Worm (Caenorhabditis elegans): ENCODE measurements around the gene Y43B11AR.3.

Gene Y43B11AR.3

DNA sequence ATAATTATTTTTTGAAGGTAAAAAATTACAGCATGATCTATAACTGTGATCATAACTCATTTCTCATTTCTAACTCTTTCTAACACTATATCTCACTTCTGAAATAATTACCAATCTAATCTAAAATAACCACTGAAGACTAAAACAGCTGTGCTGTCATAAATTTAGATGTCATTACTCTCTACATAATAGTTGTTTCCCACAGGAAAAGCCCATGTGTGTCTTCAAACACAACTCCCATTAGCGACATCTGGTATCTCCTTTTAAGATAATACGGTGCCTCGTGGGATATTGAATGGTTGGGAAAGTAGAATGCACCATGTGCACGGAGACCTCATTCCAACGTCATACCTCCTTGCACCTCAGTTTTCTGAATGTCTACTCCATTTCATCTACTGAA lies 18.5 kb downstream of the Y43B11AR.3 start, which contains the start of gene Y43B11AL.1:
TSS of gene Y43B11AL.1 (plus strand) at position 301 of the 400 bp plus-strand sequence.
- TF ChIP-seq nhr-12 (tag; optimal IDR thresholded peaks at IDR 0.05) (no peak), ama-1 (optimal IDR thresholded peaks at IDR 0.05) (no peak), skn-1 (tag; optimal IDR thresholded peaks at IDR 0.05) (no peak), egl-5 (tag; optimal IDR thresholded peaks at IDR 0.05) (no peak), fkh-2 (tag; optimal IDR thresholded peaks at IDR 0.05) (no peak), sea-2 (GFP tag; optimal IDR thresholded peaks at IDR 0.05) (no peak), hmg-11 (tag; optimal IDR thresholded peaks at IDR 0.05) (no peak), egl-27 (tag; optimal IDR thresholded peaks at IDR 0.05) (no peak), ZK546.5 (tag; optimal IDR thresholded peaks at IDR 0.05) (no peak), nfya-1 (tag; optimal IDR thresholded peaks at IDR 0.05; ENCODE audit: insufficient read depth) (no peak), elt-1 (tag; optimal IDR thresholded peaks at IDR 0.05) (no peak), ceh-9 (tag; optimal IDR thresholded peaks at IDR 0.05) (no peak), nhr-28 (tag; optimal IDR thresholded peaks at IDR 0.05) (no peak), ztf-4 (tag; optimal IDR thresholded peaks at IDR 0.05) (no peak), tbx-2 (tag; optimal IDR thresholded peaks at IDR 0.05) (no peak), nhr-76 (tag; optimal IDR thresholded peaks at IDR 0.05) (no peak), lin-39 (tag; optimal IDR thresholded peaks at IDR 0.05) (no peak)

ce11 chrIV:7062697-7063096 lies 20.8 kb downstream of the Y43B11AR.3 start:
- TF ChIP-seq nhr-12 (tag; optimal IDR thresholded peaks at IDR 0.05) (no peak), fos-1 (tag; optimal IDR thresholded peaks at IDR 0.05) (no peak), ceh-28 (tag; optimal IDR thresholded peaks at IDR 0.05) (no peak), nhr-25 (tag; optimal IDR thresholded peaks at IDR 0.05) (no peak), egl-27 (tag; optimal IDR thresholded peaks at IDR 0.05) (no peak), elt-3 (tag; optimal IDR thresholded peaks at IDR 0.05) (no peak), pha-4 (tag; optimal IDR thresholded peaks at IDR 0.05) (no peak), nhr-76 (tag; optimal IDR thresholded peaks at IDR 0.05) (no peak), jun-1 (tag; optimal IDR thresholded peaks at IDR 0.05) (no peak), unc-39 (tag; optimal IDR thresholded peaks at IDR 0.05) (no peak), skn-1 (tag; optimal IDR thresholded peaks at IDR 0.05) (no peak), ceh-9 (tag; optimal IDR thresholded peaks at IDR 0.05) (no peak), fkh-10 (GFP tag; optimal IDR thresholded peaks at IDR 0.05) (no peak), nhr-28 (tag; optimal IDR thresholded peaks at IDR 0.05) (no peak), ztf-4 (tag; optimal IDR thresholded peaks at IDR 0.05) (no peak), pqm-1 (tag; optimal IDR thresholded peaks at IDR 0.05) (no peak), sea-2 (GFP tag; optimal IDR thresholded peaks at IDR 0.05) (no peak), lin-15B (tag; optimal IDR thresholded peaks at IDR 0.05) (no peak), ztf-11 (tag; optimal IDR thresholded peaks at IDR 0.05) (no peak)

DNA sequence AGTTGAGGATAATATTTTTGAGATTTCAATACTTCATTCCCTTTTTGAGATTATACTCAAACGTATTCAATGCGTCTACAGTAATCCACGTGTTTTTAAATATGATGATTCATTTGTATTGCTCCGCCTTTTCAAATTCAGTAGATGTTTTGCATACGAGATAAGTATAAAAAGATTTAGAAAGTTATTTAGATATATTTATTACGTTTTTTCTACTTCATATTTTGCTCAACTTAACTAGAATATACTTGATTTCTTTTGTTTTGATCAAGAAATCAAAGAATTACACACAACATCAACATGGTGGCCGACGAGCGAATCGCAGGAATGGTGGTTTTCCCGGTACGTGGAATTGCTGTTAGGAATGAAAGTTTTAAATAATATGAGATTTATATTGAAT lies 25.8 kb downstream of the Y43B11AR.3 start, which contains the start of gene srx-50:
TSS of gene srx-50 (plus strand) at position 301 of the 400 bp plus-strand sequence.
- TF ChIP-seq eor-1 (tag; optimal IDR thresholded peaks at IDR 0.05) (no peak), zag-1 (tag; optimal IDR thresholded peaks at IDR 0.05) (no peak), fkh-10 (GFP tag; optimal IDR thresholded peaks at IDR 0.05) (peak; percentile 18), mdl-1 (tag; optimal IDR thresholded peaks at IDR 0.05) (no peak)

ce11 chrIV:7052135-7052534 lies 31.4 kb downstream of the Y43B11AR.3 start:
- TF ChIP-seq ZK546.5 (tag; optimal IDR thresholded peaks at IDR 0.05) (no peak), ama-1 (optimal IDR thresholded peaks at IDR 0.05) (peak; percentile 76), nhr-12 (tag; optimal IDR thresholded peaks at IDR 0.05) (no peak)

DNA sequence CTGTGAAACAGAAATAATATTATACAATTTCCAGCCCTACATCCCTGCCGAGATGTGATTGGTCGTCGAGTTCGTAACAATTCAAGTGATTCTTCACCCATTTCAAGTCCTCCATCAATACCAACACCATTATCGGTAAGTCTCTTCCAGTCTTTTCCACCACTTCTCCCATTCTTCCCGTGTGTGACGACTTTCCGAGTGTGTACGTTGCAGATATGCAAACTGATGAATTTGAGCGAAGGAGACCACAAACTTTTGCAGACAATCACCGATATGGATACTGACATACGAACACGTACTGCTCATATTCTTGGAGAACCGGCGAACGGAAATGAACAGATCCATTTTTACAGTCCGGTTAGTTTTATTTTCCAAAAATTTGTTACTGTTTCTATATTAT lies 32.0 kb downstream of the Y43B11AR.3 start:
- TF ChIP-seq eor-1 (tag; optimal IDR thresholded peaks at IDR 0.05) = no peak
- TF ChIP-seq ama-1 (optimal IDR thresholded peaks at IDR 0.05) = peak; percentile 86
- peak; percentile 12 for TF ChIP-seq fkh-10 (GFP tag; optimal IDR thresholded peaks at IDR 0.05)
- TF ChIP-seq ZK546.5 (tag; optimal IDR thresholded peaks at IDR 0.05) = no peak
- no peak for TF ChIP-seq fos-1 (tag; optimal IDR thresholded peaks at IDR 0.05)
- no peak for TF ChIP-seq R02D3.7 (tag; optimal IDR thresholded peaks at IDR 0.05)

DNA sequence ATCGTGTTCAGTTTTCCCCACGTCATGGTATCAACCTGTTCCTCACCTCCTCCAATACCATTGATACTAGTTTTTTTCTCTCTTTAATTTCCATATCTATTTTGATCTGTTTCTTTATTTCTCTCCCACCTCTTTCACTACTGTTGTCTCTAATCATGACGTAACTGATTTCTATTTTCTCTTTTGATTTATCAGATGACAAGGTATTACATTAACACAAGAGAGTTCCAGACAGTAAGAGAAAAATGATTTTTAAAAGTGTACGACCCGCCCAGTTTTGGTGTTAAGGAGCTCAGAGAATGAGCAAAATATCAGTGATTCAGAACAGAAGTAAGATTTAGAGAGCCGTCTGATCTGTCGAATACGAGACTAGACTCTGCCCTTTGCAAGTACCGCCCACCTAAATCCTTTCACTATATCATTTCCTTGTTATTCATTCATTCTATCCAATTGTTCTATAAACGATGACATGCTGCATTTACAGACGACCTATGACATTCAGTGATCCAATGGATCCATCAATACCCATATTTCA lies 33.8 kb downstream of the Y43B11AR.3 start, which contains the start of gene nhr-105:
TSS of gene nhr-105 (plus strand) at position 485 of the 535 bp plus-strand sequence.
- TF ChIP-seq nhr-25 (tag; optimal IDR thresholded peaks at IDR 0.05) = peak; percentile 67
- TF ChIP-seq nhr-23 (tag; optimal IDR thresholded peaks at IDR 0.05) = peak; percentile 74
- TF ChIP-seq egl-27 (tag; optimal IDR thresholded peaks at IDR 0.05) = peak; percentile 65
- peak; percentile 55 for TF ChIP-seq nhr-43 (tag; optimal IDR thresholded peaks at IDR 0.05; ENCODE audit: poor library complexity, severe bottlenecking)
- no peak for TF ChIP-seq lin-15B (tag; optimal IDR thresholded peaks at IDR 0.05)
- TF ChIP-seq fkh-2 (tag; optimal IDR thresholded peaks at IDR 0.05) = no peak
- TF ChIP-seq snpc-4 (tag; optimal IDR thresholded peaks at IDR 0.05) = peak; percentile 45
- no peak for TF ChIP-seq mml-1 (tag; optimal IDR thresholded peaks at IDR 0.05)
- peak; percentile 40 for TF ChIP-seq pha-4 (tag; optimal IDR thresholded peaks at IDR 0.05)
- TF ChIP-seq lsy-12 (tag; optimal IDR thresholded peaks at IDR 0.05) = peak; percentile 44
- TF ChIP-seq elt-2 (tag; optimal IDR thresholded peaks at IDR 0.05) = peak; percentile 86
- TF ChIP-seq jun-1 (tag; optimal IDR thresholded peaks at IDR 0.05) = peak; percentile 59
- peak in 1 of 3 experiments; percentile 2 for TF ChIP-seq elt-3 (tag; optimal IDR thresholded peaks at IDR 0.05)
- no peak for TF ChIP-seq nhr-67 (tag; optimal IDR thresholded peaks at IDR 0.05)
- no peak for TF ChIP-seq nhr-28 (tag; optimal IDR thresholded peaks at IDR 0.05)
- peak; percentile 86 for TF ChIP-seq pqm-1 (tag; optimal IDR thresholded peaks at IDR 0.05)
- peak; percentile 46 for TF ChIP-seq unc-62 (GFP tag; optimal IDR thresholded peaks at IDR 0.05)
- TF ChIP-seq nhr-237 (tag; optimal IDR thresholded peaks at IDR 0.05) = no peak
- peak; percentile 11 for TF ChIP-seq fkh-10 (GFP tag; optimal IDR thresholded peaks at IDR 0.05)
- TF ChIP-seq ztf-11 (tag; optimal IDR thresholded peaks at IDR 0.05) = no peak
- peak; percentile 71 for TF ChIP-seq ama-1 (optimal IDR thresholded peaks at IDR 0.05)

All from whole organism, L3 larva.